Worm (Caenorhabditis elegans) whole organism, L2 larva: ENCODE results near the gene pals-30.

Experiments used
- R02D3.7 ChIP-seq: fragments of 150-350 bp; optimal IDR thresholded peaks from 2 replicates; lab custom pipeline; 2014; ENCODE audit warnings: missing biosample characterization, missing genetic modification characterization
- Y55F3AM.14 ChIP-seq: fragments of 200-800 bp; sonication (Bioruptor generic); optimal IDR thresholded peaks from 2 replicates; lab custom pipeline; 2018; ENCODE audit warnings: mild to moderate bottlenecking, missing genetic modification characterization, missing compliant biosample characterization
- ZK546.5 ChIP-seq: sonication (generic microtip); optimal IDR thresholded peaks from 2 replicates; lab custom pipeline; 2017; ENCODE audit warnings: missing biosample characterization, missing genetic modification characterization
- alr-1 ChIP-seq: fragments of 150-350 bp; optimal IDR thresholded peaks from 2 replicates; lab custom pipeline; 2014; ENCODE audit warnings: missing biosample characterization, missing genetic modification characterization
- aly-2 ChIP-seq: fragments of 150-350 bp; optimal IDR thresholded peaks from 2 replicates; lab custom pipeline; 2014; ENCODE audit warnings: missing biosample characterization, missing genetic modification characterization
- blmp-1 ChIP-seq: sonication (generic microtip); optimal IDR thresholded peaks from 2 replicates; lab custom pipeline; 2017; ENCODE audit warnings: missing genetic modification characterization, mild to moderate bottlenecking, missing compliant biosample characterization, antibody characterized with exemption, moderate library complexity; ENCODE audit not compliant: insufficient read depth
- ceh-16 ChIP-seq: fragments of 150-350 bp; optimal IDR thresholded peaks from 2 replicates; lab custom pipeline; 2014; ENCODE audit warnings: missing biosample characterization, missing genetic modification characterization
- crh-2 ChIP-seq: sonication (generic microtip); optimal IDR thresholded peaks from 2 replicates; lab custom pipeline; 2017; ENCODE audit warnings: missing biosample characterization, missing genetic modification characterization
- egl-27 ChIP-seq: sonication (generic microtip); optimal IDR thresholded peaks from 3 replicates; lab custom pipeline; 2017; ENCODE audit warnings: missing biosample characterization, missing genetic modification reagents, missing genetic modification characterization
- elt-1 ChIP-seq: fragments of 150-350 bp; optimal IDR thresholded peaks from 2 replicates; lab custom pipeline; 2014; ENCODE audit warnings: missing biosample characterization, missing genetic modification characterization
- fos-1 ChIP-seq: fragments of 150-350 bp; optimal IDR thresholded peaks from 2 replicates; lab custom pipeline; 2014; ENCODE audit warnings: missing biosample characterization, missing genetic modification characterization
- gmeb-1 ChIP-seq: fragments of 150-350 bp; optimal IDR thresholded peaks from 2 replicates; lab custom pipeline; 2014; ENCODE audit warnings: missing biosample characterization, missing genetic modification characterization
- lin-11 ChIP-seq: fragments of 150-350 bp; sonication (generic microtip); optimal IDR thresholded peaks from 2 replicates; lab custom pipeline; 2014; ENCODE audit warnings: missing biosample characterization, missing genetic modification characterization, inconsistent platforms, mixed read lengths
- lin-13 ChIP-seq: fragments of 150-350 bp; optimal IDR thresholded peaks from 2 replicates; lab custom pipeline; 2014; ENCODE audit warnings: missing biosample characterization, missing genetic modification reagents, missing genetic modification characterization
- lin-39 ChIP-seq: fragments of 150-350 bp; optimal IDR thresholded peaks from 2 replicates; lab custom pipeline; 2014; ENCODE audit warnings: missing biosample characterization, missing genetic modification reagents, missing genetic modification characterization
- mbf-1 ChIP-seq: sonication (generic microtip); optimal IDR thresholded peaks from 2 replicates; lab custom pipeline; 2017; ENCODE audit warnings: missing biosample characterization, missing genetic modification characterization
- mdl-1 ChIP-seq, 2 experiments: fragments of 150-350 bp in 1 of 2; sonication (generic microtip) in 1 of 2; optimal IDR thresholded peaks; 2 replicates each; lab custom pipeline; 2017; ENCODE audit warnings: missing biosample characterization in 2 of 2, missing genetic modification characterization in 2 of 2
- nhr-10 ChIP-seq: sonication (generic microtip); optimal IDR thresholded peaks from 2 replicates; lab custom pipeline; 2017; ENCODE audit warnings: missing biosample characterization, missing genetic modification characterization
- nhr-12 ChIP-seq: fragments of 150-350 bp; optimal IDR thresholded peaks from 2 replicates; lab custom pipeline; 2014; ENCODE audit warnings: missing biosample characterization, missing genetic modification characterization
- nhr-129 ChIP-seq: fragments of 150-350 bp; optimal IDR thresholded peaks from 2 replicates; lab custom pipeline; 2014; ENCODE audit warnings: missing biosample characterization, missing genetic modification characterization
- nhr-21 ChIP-seq: fragments of 150-350 bp; optimal IDR thresholded peaks from 2 replicates; lab custom pipeline; 2014; ENCODE audit warnings: missing biosample characterization, missing genetic modification characterization
- nhr-23 ChIP-seq: fragments of 150-350 bp; optimal IDR thresholded peaks from 2 replicates; lab custom pipeline; 2014; ENCODE audit warnings: missing biosample characterization, missing genetic modification reagents, missing genetic modification characterization
- nhr-237 ChIP-seq: fragments of 150-350 bp; optimal IDR thresholded peaks from 2 replicates; lab custom pipeline; 2014; ENCODE audit warnings: missing biosample characterization, missing genetic modification characterization
- nhr-6 ChIP-seq: fragments of 150-350 bp; optimal IDR thresholded peaks from 2 replicates; lab custom pipeline; 2014; ENCODE audit warnings: missing biosample characterization, missing genetic modification characterization
- nhr-77 ChIP-seq: fragments of 150-350 bp; optimal IDR thresholded peaks from 2 replicates; lab custom pipeline; 2014; ENCODE audit warnings: missing biosample characterization, missing genetic modification characterization
- peb-1 ChIP-seq: fragments of 150-350 bp; optimal IDR thresholded peaks from 2 replicates; lab custom pipeline; 2014; ENCODE audit warnings: missing biosample characterization, missing genetic modification characterization
- skn-1 ChIP-seq: sonication (generic microtip); optimal IDR thresholded peaks from 2 replicates; lab custom pipeline; 2017; ENCODE audit warnings: missing biosample characterization, missing genetic modification characterization
- sma-3 ChIP-seq: sonication (generic microtip); optimal IDR thresholded peaks from 2 replicates; lab custom pipeline; 2016; ENCODE audit warnings: missing genetic modification reagents, missing genetic modification characterization, missing compliant biosample characterization
- snpc-4 ChIP-seq: fragments of 150-350 bp; optimal IDR thresholded peaks from 2 replicates; lab custom pipeline; 2014; ENCODE audit warnings: missing biosample characterization, missing genetic modification characterization
- unc-39 ChIP-seq: fragments of 150-350 bp; optimal IDR thresholded peaks from 2 replicates; lab custom pipeline; 2014; ENCODE audit warnings: missing biosample characterization, missing genetic modification characterization
- unc-62 ChIP-seq: fragments of 150-350 bp; optimal IDR thresholded peaks from 2 replicates; lab custom pipeline; 2014; ENCODE audit warnings: missing biosample characterization, missing genetic modification reagents, missing genetic modification characterization
- zag-1 ChIP-seq: fragments of 150-350 bp; optimal IDR thresholded peaks from 2 replicates; lab custom pipeline; 2014; ENCODE audit warnings: missing biosample characterization, missing genetic modification characterization
- ztf-1 ChIP-seq: fragments of 200-800 bp; sonication (Bioruptor generic); conservative IDR thresholded peaks from 2 replicates; pipeline ENCODE4 v1.3.6; 2022; ENCODE audit warnings: missing genetic modification characterization, missing compliant biosample characterization
- ztf-11 ChIP-seq: sonication (generic microtip); optimal IDR thresholded peaks from 2 replicates; lab custom pipeline; 2017; ENCODE audit warnings: missing biosample characterization, missing genetic modification characterization
- ztf-4 ChIP-seq: fragments of 150-350 bp; optimal IDR thresholded peaks from 2 replicates; lab custom pipeline; 2014; ENCODE audit warnings: missing biosample characterization, missing genetic modification characterization

Gene pals-30

ce11 chrIV:14574282-14574869 is 22.6 kb upstream of the pals-30 start, which contains the start of the genes Y57G11B.3 and Y57G11B.5:
Y57G11B.3 (minus strand) TSS chrIV:14574382.
Y57G11B.5 (plus strand) TSS chrIV:14574819.
- TF ChIP-seq ztf-11 (tag; lab: Kevin White, UChicago) (no peak), nhr-21 (tag; lab: Kevin White, UChicago) (no peak), nhr-10 (tag; lab: Kevin White, UChicago) (no peak), skn-1 (tag; lab: Kevin White, UChicago) (no peak), nhr-237 (no peak), mdl-1 (tag; optimal IDR thresholded peaks at IDR 0.05; lab: Kevin White, UChicago) (no peak)

- TF ChIP-seq nhr-129 (tag; lab: Kevin White, UChicago): no peak
- TF ChIP-seq egl-27 (tag; lab: Kevin White, UChicago): no peak
- TF ChIP-seq elt-1 (tag; lab: Kevin White, UChicago): no peak
- no peak for TF ChIP-seq fos-1 (tag; lab: Kevin White, UChicago)
- TF ChIP-seq ztf-4 (tag; lab: Kevin White, UChicago): no peak
- TF ChIP-seq lin-39 (tag; lab: Kevin White, UChicago): no peak
- TF ChIP-seq sma-3: no peak
- TF ChIP-seq blmp-1 (tag; lab: Kevin White, UChicago): no peak
- no peak for TF ChIP-seq ZK546.5 (tag; lab: Kevin White, UChicago)
- no peak for TF ChIP-seq alr-1 (tag; lab: Kevin White, UChicago)
- TF ChIP-seq crh-2 (tag; lab: Kevin White, UChicago): no peak
- no peak for TF ChIP-seq nhr-10 (tag; lab: Kevin White, UChicago)
- TF ChIP-seq nhr-77 (tag; lab: Kevin White, UChicago): no peak
- TF ChIP-seq zag-1 (tag; lab: Kevin White, UChicago): no peak
- TF ChIP-seq unc-39 (tag; lab: Kevin White, UChicago): no peak
- TF ChIP-seq peb-1 (tag; lab: Kevin White, UChicago): no peak
- TF ChIP-seq lin-11 (tag; lab: Kevin White, UChicago): no peak
- TF ChIP-seq, all 48 proteins: peak for 0
Observed at ce11 chrIV:14573068-14573467, 21.3 kb upstream of the pals-30 start.

- no peak for TF ChIP-seq alr-1 (tag; lab: Kevin White, UChicago)
- no peak for TF ChIP-seq nhr-129 (tag; lab: Kevin White, UChicago)
- TF ChIP-seq nhr-6 (tag; lab: Kevin White, UChicago): no peak
- no peak for TF ChIP-seq unc-62 (GFP tag; lab: Kevin White, UChicago)
- TF ChIP-seq nhr-23 (tag; lab: Kevin White, UChicago): no peak
- TF ChIP-seq gmeb-1 (tag; lab: Kevin White, UChicago): no peak
- no peak for TF ChIP-seq mbf-1
- TF ChIP-seq lin-39 (tag; lab: Kevin White, UChicago): no peak
- no peak for TF ChIP-seq ceh-16 (tag; lab: Kevin White, UChicago)
- TF ChIP-seq aly-2 (tag; lab: Kevin White, UChicago): no peak
- no peak for TF ChIP-seq lin-13
- TF ChIP-seq, all 48 proteins: peak for 0
Observed at ce11 chrIV:14572607-14573006, 20.8 kb upstream of the pals-30 start, which contains the start of gene glb-34. glb-34 (minus strand) TSS chrIV:14572707.

- TF ChIP-seq lin-39 (tag; lab: Kevin White, UChicago): no peak
- no peak for TF ChIP-seq snpc-4 (tag; lab: Kevin White, UChicago)
- no peak for TF ChIP-seq lin-13
- no peak for TF ChIP-seq nhr-129 (tag; lab: Kevin White, UChicago)
- TF ChIP-seq ztf-1: no peak
- no peak for TF ChIP-seq Y55F3AM.14
- no peak for TF ChIP-seq nhr-12 (tag; lab: Kevin White, UChicago)
Observed at ce11 chrIV:14571626-14572025, 19.9 kb upstream of the pals-30 start.

ce11 chrIV:14565062-14565461 is 13.3 kb upstream of the pals-30 start, which contains the start of gene Y57G11B.2:
Y57G11B.2 (plus strand) TSS chrIV:14565362.
- TF ChIP-seq mdl-1 (tag; optimal IDR thresholded peaks at IDR 0.05; lab: Kevin White, UChicago): no peak
- TF ChIP-seq lin-11 (tag; lab: Kevin White, UChicago): no peak
- no peak for TF ChIP-seq alr-1 (tag; lab: Kevin White, UChicago)
- TF ChIP-seq lin-13: no peak
- no peak for TF ChIP-seq R02D3.7 (tag; lab: Kevin White, UChicago)
